Fruit fly (Drosophila melanogaster): ENCODE data around the gene ND-ACP.

dm6 chr3L:1380959-1381358, 51.2 kb downstream of the ND-ACP start:
- TF ChIP-seq Eip78C (GFP tag) (no peak), Hr38 (GFP tag; optimal IDR thresholded peaks at IDR 0.05) (no peak)

Measured in whole organism, prepupa.